Fruit fly (Drosophila melanogaster): Measurements from ENCODE around the gene CG12054.

The CG12054 gene

dm6 chr3R:31223971-31224860 is 3.7 kb downstream of the CG12054 start:
- TF ChIP-seq EcR (GFP tag; optimal IDR thresholded peaks at IDR 0.05) = peak; percentile 49
- no peak for TF ChIP-seq CG34367 (tag; optimal IDR thresholded peaks at IDR 0.05)

- no peak for TF ChIP-seq CG15710 (tag; optimal IDR thresholded peaks at IDR 0.05)
- peak; percentile 82 for TF ChIP-seq CG4496 (GFP tag; IDR thresholded peaks at IDR 0.05)
- TF ChIP-seq CG9948 (tag; optimal IDR thresholded peaks at IDR 0.05) = no peak
- no peak for TF ChIP-seq CG10348 (GFP tag; IDR thresholded peaks at IDR 0.05)
- no peak for TF ChIP-seq CG17806 (tag; optimal IDR thresholded peaks at IDR 0.05)
- TF ChIP-seq rn (GFP tag; IDR thresholded peaks at IDR 0.05) = 0 out of 2 replicates have a peak, but pooled peaks have one; percentile 14
- TF ChIP-seq Pif1B (GFP tag; optimal IDR thresholded peaks at IDR 0.05) = peak; percentile 43
- TF ChIP-seq fd96Ca (GFP tag; IDR thresholded peaks at IDR 0.05) = peak; percentile 81
- TF ChIP-seq CG12605 (GFP tag; IDR thresholded peaks at IDR 0.05) = peak; percentile 32; the same call in 1 of the 2 replicates
- TF ChIP-seq CG32121 (GFP tag; IDR thresholded peaks at IDR 0.05) = 0 out of 2 replicates have a peak, but pooled peaks have one; percentile 18
- peak; percentile 69 for TF ChIP-seq Ets98B (GFP tag; IDR thresholded peaks at IDR 0.05)
Observed at dm6 chr3R:31225043-31225681, 4.7 kb downstream of the CG12054 start.

- no peak for TF ChIP-seq CG14655 (GFP tag; optimal IDR thresholded peaks at IDR 0.05)
- no peak for TF ChIP-seq EcR (GFP tag; optimal IDR thresholded peaks at IDR 0.05)
- TF ChIP-seq CG8301 (tag; optimal IDR thresholded peaks at IDR 0.05) = no peak
- TF ChIP-seq CG4496 (GFP tag; IDR thresholded peaks at IDR 0.05) = no peak
- no peak for TF ChIP-seq D1 (tag; optimal IDR thresholded peaks at IDR 0.05)
- TF ChIP-seq Pif1A (GFP tag; optimal IDR thresholded peaks at IDR 0.05) = no peak
- TF ChIP-seq CG15710 (tag; optimal IDR thresholded peaks at IDR 0.05) = no peak
- no peak for TF ChIP-seq Snoo (tag; optimal IDR thresholded peaks at IDR 0.05)
- no peak for TF ChIP-seq gl (tag; optimal IDR thresholded peaks at IDR 0.05)
- TF ChIP-seq CG9948 (tag; optimal IDR thresholded peaks at IDR 0.05) = no peak
- TF ChIP-seq CG34367 (tag; optimal IDR thresholded peaks at IDR 0.05) = no peak
- TF ChIP-seq CG8159 (tag; optimal IDR thresholded peaks at IDR 0.05) = no peak
- TF ChIP-seq CG10348 (GFP tag; IDR thresholded peaks at IDR 0.05) = no peak
- no peak for TF ChIP-seq rn (GFP tag; IDR thresholded peaks at IDR 0.05)
- TF ChIP-seq CG13204 (GFP tag; optimal IDR thresholded peaks at IDR 0.05) = no peak
- TF ChIP-seq CG32121 (GFP tag; IDR thresholded peaks at IDR 0.05) = no peak
- no peak for TF ChIP-seq Pif1B (GFP tag; optimal IDR thresholded peaks at IDR 0.05)
Observed at dm6 chr3R:31231134-31231533, 10.6 kb downstream of the CG12054 start.

- TF ChIP-seq fd96Ca (GFP tag; IDR thresholded peaks at IDR 0.05) (no peak), EcR (GFP tag; optimal IDR thresholded peaks at IDR 0.05) (no peak)
Observed at dm6 chr3R:31232236-31232635, 11.7 kb downstream of the CG12054 start, which contains the start of gene CG15563. Gene CG15563, minus strand, starts transcription at chr3R:31232336.

- no peak for TF ChIP-seq rn (GFP tag; IDR thresholded peaks at IDR 0.05)
- TF ChIP-seq Ets98B (GFP tag; IDR thresholded peaks at IDR 0.05) = no peak
- TF ChIP-seq Pif1B (GFP tag; optimal IDR thresholded peaks at IDR 0.05) = no peak
- TF ChIP-seq Pif1A (GFP tag; optimal IDR thresholded peaks at IDR 0.05) = no peak
- no peak for TF ChIP-seq CG17806 (tag; optimal IDR thresholded peaks at IDR 0.05)
- TF ChIP-seq fd96Ca (GFP tag; IDR thresholded peaks at IDR 0.05) = no peak
- no peak for TF ChIP-seq Snoo (tag; optimal IDR thresholded peaks at IDR 0.05)
- no peak for TF ChIP-seq D1 (tag; optimal IDR thresholded peaks at IDR 0.05)
- TF ChIP-seq CG32121 (GFP tag; IDR thresholded peaks at IDR 0.05) = no peak
- no peak for TF ChIP-seq CG9948 (tag; optimal IDR thresholded peaks at IDR 0.05)
- no peak for TF ChIP-seq CG14655 (GFP tag; optimal IDR thresholded peaks at IDR 0.05)
- TF ChIP-seq CG8159 (tag; optimal IDR thresholded peaks at IDR 0.05) = no peak
- no peak for TF ChIP-seq CG10348 (GFP tag; IDR thresholded peaks at IDR 0.05)
- TF ChIP-seq CG13204 (GFP tag; optimal IDR thresholded peaks at IDR 0.05) = no peak
- TF ChIP-seq CG12605 (GFP tag; IDR thresholded peaks at IDR 0.05) = no peak
- TF ChIP-seq CG4496 (GFP tag; IDR thresholded peaks at IDR 0.05) = no peak
- no peak for TF ChIP-seq CG15710 (tag; optimal IDR thresholded peaks at IDR 0.05)
Observed at dm6 chr3R:31235262-31235661, 14.8 kb downstream of the CG12054 start, which contains the start of gene CG15564. Gene CG15564, minus strand, starts transcription at chr3R:31235362.

dm6 chr3R:31240023-31240422 is 19.5 kb downstream of the CG12054 start:
- TF ChIP-seq D1 (tag; optimal IDR thresholded peaks at IDR 0.05) (no peak), fd96Ca (GFP tag; IDR thresholded peaks at IDR 0.05) (no peak), CG13204 (GFP tag; optimal IDR thresholded peaks at IDR 0.05) (no peak), Snoo (tag; optimal IDR thresholded peaks at IDR 0.05) (no peak), Pif1B (GFP tag; optimal IDR thresholded peaks at IDR 0.05) (no peak), rn (GFP tag; IDR thresholded peaks at IDR 0.05) (no peak), CG15710 (tag; optimal IDR thresholded peaks at IDR 0.05) (no peak), CG17806 (tag; optimal IDR thresholded peaks at IDR 0.05) (no peak), CG8301 (tag; optimal IDR thresholded peaks at IDR 0.05) (no peak)
